Fruit fly (Drosophila melanogaster) whole organism: Measurements from ENCODE around the gene Tak1.

Experiments
- CG8478 ChIP-seq: fragments of >200 bp; optimal IDR thresholded peaks from 2 replicates; lab custom pipeline; 2018; ENCODE audit warnings: inconsistent platforms
- psq ChIP-seq: fragments of >200 bp; optimal IDR thresholded peaks from 2 replicates; lab custom pipeline; 2017
- usp ChIP-seq: fragments of >200 bp; optimal IDR thresholded peaks from 2 replicates; lab custom pipeline; 2017; ENCODE audit warnings: missing biosample characterization, missing genetic modification characterization, mixed read lengths

DNA sequence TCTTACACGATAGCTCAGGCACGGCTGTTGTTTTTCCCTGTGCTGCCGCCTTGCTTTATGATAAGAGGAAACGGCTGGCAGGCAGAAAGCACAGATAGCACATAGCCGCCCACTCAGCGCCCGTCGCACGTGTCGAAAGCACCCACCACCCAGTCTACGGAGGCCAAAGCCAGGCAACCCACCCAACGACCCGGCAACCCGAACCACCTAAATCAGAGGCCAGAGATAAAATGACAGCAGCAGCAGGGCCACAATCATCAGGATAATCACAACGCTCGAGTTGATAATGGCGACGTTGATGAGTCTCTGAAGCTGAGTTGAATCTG is 21.3 kb downstream of the Tak1 start:
- TF ChIP-seq CG8478 (lab: Kevin White, UChicago) (no peak), psq (lab: Kevin White, UChicago) (no peak), usp (GFP tag; lab: Kevin White, UChicago) (no peak)
